Fruit fly (Drosophila melanogaster) whole organism, wandering third instar larva: Measurements from ENCODE around the gene ttk.

ENCODE experiments used
- Abd-B ChIP-seq: fragments of >200 bp; optimal IDR thresholded peaks from 2 replicates; lab custom pipeline; 2017; ENCODE audit warnings: missing biosample characterization, missing genetic modification characterization
- Dfd ChIP-seq: fragments of >200 bp; optimal IDR thresholded peaks from 2 replicates; lab custom pipeline; 2017; ENCODE audit warnings: missing biosample characterization, missing genetic modification characterization
- fru ChIP-seq: fragments of 200-800 bp; sonication (Bioruptor generic); optimal IDR thresholded peaks from 3 replicates; lab custom pipeline; 2016; ENCODE audit warnings: missing biosample characterization, mild to moderate bottlenecking, missing genetic modification characterization

- TF ChIP-seq Dfd (no peak), fru (GFP tag; lab: Kevin White, UChicago) (peak; percentile 34), Abd-B (GFP tag; lab: Kevin White, UChicago) (no peak)
Observed at dm6 chr3R:31724580-31725320, 11.1 kb downstream of the ttk start.
